Fruit fly (Drosophila melanogaster) whole organism, embryonic: Measurements from ENCODE around the gene ry.

Experiments used
- Adf1 ChIP-seq: fragments of 200-800 bp; sonication (Bioruptor generic); IDR thresholded peaks from 2 replicates; pipeline ENCODE4 v1.3.6; 2022; ENCODE audit warnings: missing biosample characterization, missing genetic modification characterization
- BEAF-32 ChIP-seq: fragments of 200-800 bp; sonication (Bioruptor generic); optimal IDR thresholded peaks from 3 replicates; lab custom pipeline; 2017; ENCODE audit warnings: missing biosample characterization, missing genetic modification characterization, mild to moderate bottlenecking, moderate library complexity, missing genetic modification reagents
- BtbVII ChIP-seq: fragments of 200-800 bp; sonication (Bioruptor generic); optimal IDR thresholded peaks from 3 replicates; lab custom pipeline; 2017; ENCODE audit warnings: missing biosample characterization, mild to moderate bottlenecking, missing genetic modification characterization
- C15 ChIP-seq: fragments of 200-800 bp; sonication (Bioruptor generic); IDR thresholded peaks from 3 replicates; pipeline ENCODE4 v1.3.6; 2022; ENCODE audit warnings: missing biosample characterization, missing genetic modification characterization
- CG10543 ChIP-seq: fragments of 200-800 bp; sonication (Bioruptor generic); optimal IDR thresholded peaks from 3 replicates; lab custom pipeline; 2017; ENCODE audit warnings: missing biosample characterization, mild to moderate bottlenecking, missing genetic modification characterization, moderate library complexity
- CG14441 ChIP-seq: fragments of 200-800 bp; sonication (Bioruptor generic); IDR thresholded peaks from 2 replicates; pipeline ENCODE4 v1.3.6; 2022; ENCODE audit warnings: missing biosample characterization, missing genetic modification characterization
- CG1792 ChIP-seq: fragments of 200-800 bp; sonication (Bioruptor generic); optimal IDR thresholded peaks from 2 replicates; lab custom pipeline; 2016; ENCODE audit warnings: missing biosample characterization, missing genetic modification characterization
- CG18476 ChIP-seq: fragments of 200-800 bp; sonication (Bioruptor generic); optimal IDR thresholded peaks from 2 replicates; lab custom pipeline; 2016; ENCODE audit warnings: missing biosample characterization, mild to moderate bottlenecking, missing genetic modification characterization
- CG2712 ChIP-seq: fragments of 200-800 bp; optimal IDR thresholded peaks from 3 replicates; lab custom pipeline; 2019; ENCODE audit warnings: missing biosample characterization, mild to moderate bottlenecking, missing genetic modification characterization, moderate library complexity
- CG31224 ChIP-seq: fragments of 200-800 bp; sonication (Bioruptor generic); IDR thresholded peaks from 2 replicates; pipeline ENCODE4 v1.3.6; 2022; ENCODE audit warnings: missing biosample characterization, missing genetic modification characterization
- CG32772 ChIP-seq: fragments of 200-800 bp; sonication (Bioruptor generic); IDR thresholded peaks from 2 replicates; pipeline ENCODE4 v1.3.6; 2022; ENCODE audit warnings: missing biosample characterization, missing genetic modification characterization
- CG34376 ChIP-seq: fragments of 200-800 bp; sonication (Bioruptor generic); optimal IDR thresholded peaks from 2 replicates; lab custom pipeline; 2018; ENCODE audit warnings: missing biosample characterization, mild to moderate bottlenecking, missing genetic modification characterization
- CG3838 ChIP-seq: fragments of 200-800 bp; sonication (Bioruptor generic); optimal IDR thresholded peaks from 3 replicates; lab custom pipeline; 2016; ENCODE audit warnings: missing biosample characterization, missing genetic modification characterization
- CG4328 ChIP-seq: fragments of 200-800 bp; sonication (Bioruptor generic); optimal IDR thresholded peaks from 3 replicates; lab custom pipeline; 2017; ENCODE audit warnings: missing biosample characterization, missing genetic modification reagents, missing genetic modification characterization
- CG4730 ChIP-seq: fragments of 200-800 bp; sonication (Bioruptor generic); IDR thresholded peaks from 2 replicates; pipeline ENCODE4 v1.3.6; 2022; ENCODE audit warnings: missing biosample characterization, missing genetic modification characterization
- CG6175 ChIP-seq: fragments of 200-800 bp; sonication (Bioruptor generic); IDR thresholded peaks from 3 replicates; pipeline ENCODE4 v1.3.6; 2022; ENCODE audit warnings: missing biosample characterization, missing genetic modification characterization
- CG6654 ChIP-seq: fragments of 200-800 bp; sonication (Bioruptor generic); optimal IDR thresholded peaks from 2 replicates; lab custom pipeline; 2017; ENCODE audit warnings: missing biosample characterization, mild to moderate bottlenecking, missing genetic modification characterization
- CG7987 ChIP-seq: fragments of 200-800 bp; sonication (Bioruptor generic); optimal IDR thresholded peaks from 2 replicates; lab custom pipeline; 2018; ENCODE audit warnings: missing biosample characterization, mild to moderate bottlenecking, missing genetic modification characterization, moderate library complexity
- CG9932 ChIP-seq: fragments of 200-800 bp; sonication (Bioruptor generic); IDR thresholded peaks from 2 replicates; pipeline ENCODE4 v1.3.6; 2022; ENCODE audit warnings: missing biosample characterization, missing genetic modification characterization
- Dbx ChIP-seq: fragments of 200-800 bp; sonication (Bioruptor generic); IDR thresholded peaks from 3 replicates; pipeline ENCODE4 v1.3.6; 2022; ENCODE audit warnings: missing biosample characterization, missing genetic modification characterization
- Drgx ChIP-seq: fragments of 200-800 bp; sonication (Bioruptor generic); IDR thresholded peaks from 2 replicates; pipeline ENCODE4 v1.3.6; 2022; ENCODE audit warnings: missing biosample characterization, missing genetic modification characterization
- Eip74EF ChIP-seq, 2 experiments: fragments of 200-800 bp in 1 of 2; fragments of >200 bp in 1 of 2; sonication (Bioruptor generic) in 1 of 2; optimal IDR thresholded peaks; 2 replicates each; lab custom pipeline; 2017 to 2019; ENCODE audit warnings: missing biosample characterization in 2 of 2, missing genetic modification characterization in 2 of 2, mild to moderate bottlenecking in 1 of 2, moderate library complexity in 1 of 2
- GATAe ChIP-seq: fragments of 200-800 bp; sonication (Bioruptor generic); conservative IDR thresholded peaks from 2 replicates; pipeline ENCODE4 v1.3.6; 2022; ENCODE audit warnings: missing biosample characterization, missing genetic modification characterization
- HLH3B ChIP-seq: fragments of 200-800 bp; sonication (Bioruptor generic); IDR thresholded peaks from 2 replicates; pipeline ENCODE4 v1.3.6; 2022; ENCODE audit warnings: missing biosample characterization, missing genetic modification characterization
- HLH4C ChIP-seq: fragments of 200-800 bp; sonication (Bioruptor generic); IDR thresholded peaks from 3 replicates; pipeline ENCODE4 v1.3.6; 2022; ENCODE audit warnings: missing biosample characterization, missing genetic modification characterization; ENCODE audit not compliant: partially characterized antibody
- Hand ChIP-seq: fragments of 200-800 bp; sonication (Bioruptor generic); optimal IDR thresholded peaks from 2 replicates; lab custom pipeline; 2017; ENCODE audit warnings: mild to moderate bottlenecking, missing biosample characterization, missing genetic modification reagents, missing genetic modification characterization
- HmgZ ChIP-seq: fragments of 200-800 bp; sonication (Bioruptor generic); optimal IDR thresholded peaks from 2 replicates; lab custom pipeline; 2018; ENCODE audit warnings: missing biosample characterization, mild to moderate bottlenecking, missing genetic modification characterization
- NFAT ChIP-seq: fragments of 200-800 bp; sonication (Bioruptor generic); IDR thresholded peaks from 2 replicates; pipeline ENCODE4 v1.3.6; 2022; ENCODE audit warnings: missing biosample characterization, missing genetic modification characterization
- Pdp1 ChIP-seq, 2 experiments: fragments of 200-800 bp; sonication (Bioruptor generic); optimal IDR thresholded peaks; 3 replicates each; lab custom pipeline; 2016; ENCODE audit warnings: missing biosample characterization in 2 of 2, missing genetic modification characterization in 2 of 2, mild to moderate bottlenecking in 1 of 2, moderate library complexity in 1 of 2
- cg ChIP-seq: fragments of 200-800 bp; sonication (Bioruptor generic); optimal IDR thresholded peaks from 3 replicates; lab custom pipeline; 2019; ENCODE audit warnings: missing biosample characterization, mild to moderate bottlenecking, missing genetic modification characterization, moderate library complexity
- chinmo ChIP-seq: fragments of 200-800 bp; sonication (Bioruptor generic); IDR thresholded peaks from 4 replicates; pipeline ENCODE4 v1.3.6; 2022; ENCODE audit warnings: missing biosample characterization, missing genetic modification characterization; ENCODE audit not compliant: partially characterized antibody
- crol ChIP-seq: fragments of 200-800 bp; sonication (Bioruptor generic); IDR thresholded peaks from 2 replicates; pipeline ENCODE4 v1.3.6; 2022; ENCODE audit warnings: missing biosample characterization, missing genetic modification characterization
- cwo ChIP-seq: fragments of 200-800 bp; sonication (Bioruptor generic); optimal IDR thresholded peaks from 3 replicates; lab custom pipeline; 2017; ENCODE audit warnings: missing biosample characterization, missing genetic modification characterization, mild to moderate bottlenecking, moderate library complexity, missing genetic modification reagents
- gro ChIP-seq: fragments of 200-800 bp; sonication (Bioruptor generic); optimal IDR thresholded peaks from 2 replicates; lab custom pipeline; 2016; ENCODE audit warnings: missing biosample characterization, missing genetic modification characterization
- gt ChIP-seq: fragments of 200-800 bp; sonication (Bioruptor generic); IDR thresholded peaks from 2 replicates; pipeline ENCODE4 v1.3.6; 2022; ENCODE audit warnings: missing biosample characterization, missing genetic modification characterization
- hkb ChIP-seq, 2 experiments: fragments of 200-800 bp in 1 of 2; fragments of >200 bp in 1 of 2; sonication (Bioruptor generic) in 1 of 2; IDR thresholded peaks in 1 of 2; optimal IDR thresholded peaks in 1 of 2; 2 replicates each; pipeline versions ENCODE4 v1.3.6 to Lab custom; 2017 to 2022; ENCODE audit warnings: missing biosample characterization in 1 of 2, missing genetic modification characterization in 1 of 2
- lab ChIP-seq: fragments of 200-800 bp; sonication (Bioruptor generic); optimal IDR thresholded peaks from 3 replicates; lab custom pipeline; 2017; ENCODE audit warnings: missing biosample characterization, missing genetic modification characterization, mild to moderate bottlenecking, moderate library complexity, missing genetic modification reagents
- nau ChIP-seq: fragments of 200-800 bp; sonication (Bioruptor generic); optimal IDR thresholded peaks from 3 replicates; lab custom pipeline; 2017; ENCODE audit warnings: missing biosample characterization, mild to moderate bottlenecking, missing genetic modification characterization, missing genetic modification reagents
- rib ChIP-seq: fragments of 200-800 bp; sonication (Bioruptor generic); IDR thresholded peaks from 2 replicates; pipeline ENCODE4 v1.3.6; 2022; ENCODE audit warnings: missing biosample characterization, missing genetic modification characterization
- run ChIP-seq: fragments of 200-800 bp; sonication (Bioruptor generic); optimal IDR thresholded peaks from 3 replicates; lab custom pipeline; 2018; ENCODE audit warnings: missing biosample characterization, mild to moderate bottlenecking, missing genetic modification characterization
- scrt ChIP-seq: fragments of 200-800 bp; sonication (Bioruptor generic); optimal IDR thresholded peaks from 2 replicates; lab custom pipeline; 2018; ENCODE audit warnings: missing biosample characterization, mild to moderate bottlenecking, missing genetic modification characterization, moderate library complexity
- sug ChIP-seq: fragments of 200-800 bp; optimal IDR thresholded peaks from 2 replicates; lab custom pipeline; 2019; ENCODE audit warnings: missing biosample characterization, mild to moderate bottlenecking, missing genetic modification characterization, moderate library complexity

Gene ry

DNA sequence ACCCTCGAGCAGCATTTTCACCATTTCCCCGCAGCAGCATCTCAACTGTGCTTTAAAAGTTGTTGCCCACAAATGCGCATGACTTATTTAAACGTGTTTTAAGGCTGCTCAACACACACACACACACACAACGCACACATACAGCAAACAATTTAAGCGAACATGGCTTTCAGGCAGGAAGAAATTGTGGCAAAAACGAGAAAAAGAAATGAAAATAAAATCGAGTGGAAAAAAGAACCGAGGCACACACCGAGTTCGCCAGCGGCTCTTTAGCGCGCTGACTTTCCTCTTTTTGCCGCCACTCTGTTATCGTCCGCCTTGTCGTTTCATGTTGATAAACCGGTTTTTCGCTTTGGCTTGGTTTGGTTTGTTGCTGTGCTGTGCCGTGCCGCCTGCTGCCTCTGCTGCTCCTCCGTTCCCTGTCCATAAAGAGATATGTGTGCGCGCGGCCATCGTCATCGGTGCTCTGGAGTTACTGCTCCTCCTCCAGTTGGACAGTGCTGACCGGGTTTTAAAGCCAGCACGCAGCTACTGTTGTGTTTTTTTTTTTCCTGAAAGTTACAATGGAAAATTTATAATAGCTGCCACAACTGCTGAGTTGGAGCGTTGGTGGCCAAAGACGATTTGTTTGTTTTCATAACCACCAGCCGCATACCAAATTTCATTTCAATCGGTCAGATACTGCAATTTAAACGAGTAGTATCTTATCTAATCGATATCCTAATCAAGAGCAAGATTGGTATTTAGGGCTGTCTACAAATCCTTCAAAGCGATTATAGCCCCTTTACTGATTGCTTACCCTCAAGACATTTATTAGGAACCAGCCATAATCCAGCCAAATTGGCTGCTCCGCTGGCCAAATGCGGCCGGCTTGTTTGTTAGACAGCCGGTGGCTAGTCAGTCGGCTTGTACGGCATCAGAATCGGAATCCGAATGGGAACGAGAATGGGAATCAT, 16.2 kb upstream of the ry start (continued):
- TF ChIP-seq BtbVII (no peak), CG2712 (tag; lab: Kevin White, UChicago) (peak; percentile 18), CG3838 (GFP tag; lab: Kevin White, UChicago) (peak; percentile 3), CG14441 (GFP tag; lab: Robert Waterston, UW) (no peak)
- TF ChIP-seq, all 482 proteins: peak for 89

dm6 chr3R:13017623-13018036, 14.7 kb upstream of the ry start:
- TF ChIP-seq Pdp1 (GFP tag; optimal IDR thresholded peaks at IDR 0.05; lab: Kevin White, UChicago): peak in 1 of 2 experiments; percentile 65
- no peak for TF ChIP-seq CG6654 (GFP tag; lab: Kevin White, UChicago)
- peak; percentile 73; the same call in 1 of the 2 replicates for TF ChIP-seq NFAT (GFP tag; lab: Robert Waterston, UW)
- no peak for TF ChIP-seq CG4328 (GFP tag; lab: Kevin White, UChicago)
- peak; percentile 92 for TF ChIP-seq chinmo
- peak; percentile 78 for TF ChIP-seq crol (GFP tag; lab: Robert Waterston, UW)
- TF ChIP-seq CG32772 (GFP tag; lab: Robert Waterston, UW): peak; percentile 39; the same call in 1 of the 2 replicates
- TF ChIP-seq lab (GFP tag; lab: Kevin White, UChicago): peak; percentile 35
- TF ChIP-seq Eip74EF (GFP tag; optimal IDR thresholded peaks at IDR 0.05; lab: Kevin White, UChicago): no peak
- peak; percentile 23 for TF ChIP-seq sug (tag; lab: Kevin White, UChicago)
- peak; percentile 43 for TF ChIP-seq Drgx (GFP tag; lab: Robert Waterston, UW)
- peak; percentile 9 for TF ChIP-seq cwo (GFP tag; lab: Kevin White, UChicago)
- 0 out of 3 replicates have a peak, but pooled peaks have one; percentile 13 for TF ChIP-seq C15 (GFP tag; lab: Robert Waterston, UW)
- TF ChIP-seq CG9932: peak; percentile 47
- TF ChIP-seq rib (GFP tag; lab: Robert Waterston, UW): peak; percentile 67; the same call in 1 of the 2 replicates
- TF ChIP-seq CG10543 (GFP tag; lab: Kevin White, UChicago): peak; percentile 62
- 0 out of 2 replicates have a peak, but pooled peaks have one; percentile 9 for TF ChIP-seq Adf1 (GFP tag; lab: Robert Waterston, UW)
- TF ChIP-seq gt (GFP tag; lab: Robert Waterston, UW): no peak

DNA sequence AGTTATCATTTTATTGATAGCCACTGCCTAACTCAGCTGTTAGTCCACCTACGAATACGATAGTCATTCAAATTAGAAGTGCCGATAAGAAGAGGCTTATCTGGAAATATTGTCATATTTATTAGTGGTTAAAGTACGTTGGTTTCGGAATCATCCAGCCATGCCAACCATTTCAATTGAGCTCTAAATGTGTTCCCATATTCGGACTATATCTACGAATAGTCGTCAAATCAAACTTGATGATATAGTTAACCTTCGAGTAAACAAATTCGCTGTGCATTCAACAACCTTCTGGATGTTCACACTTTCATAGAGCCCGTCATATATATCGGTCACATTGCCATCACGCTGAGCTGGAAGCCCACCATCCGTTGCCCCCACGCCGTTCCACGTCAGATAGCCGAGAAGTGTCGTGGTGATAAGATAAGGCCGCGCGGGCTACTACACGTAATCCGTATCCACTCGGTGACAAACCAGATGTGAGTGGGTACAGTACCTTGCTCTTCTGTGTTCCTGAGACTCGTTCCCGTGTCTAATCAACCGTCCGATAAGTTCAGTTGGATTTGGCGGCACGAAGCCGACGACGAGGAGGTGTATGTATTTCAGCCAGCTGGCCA, 13.9 kb upstream of the ry start:
- no peak for TF ChIP-seq scrt (GFP tag; lab: Kevin White, UChicago)
- TF ChIP-seq CG18476 (GFP tag; lab: Kevin White, UChicago): no peak
- peak; percentile 94 for TF ChIP-seq sug (tag; lab: Kevin White, UChicago)
- TF ChIP-seq BtbVII: no peak
- peak; percentile 55 for TF ChIP-seq run
- no peak for TF ChIP-seq CG1792 (GFP tag; lab: Kevin White, UChicago)
- TF ChIP-seq cg (GFP tag; lab: Kevin White, UChicago): no peak
- TF ChIP-seq hkb (optimal IDR thresholded peaks at IDR 0.05; lab: Kevin White, UChicago): no peak
- 0 out of 2 replicates have a peak, but pooled peaks have one; percentile 24 for TF ChIP-seq hkb (GFP tag; IDR thresholded peaks at IDR 0.05; lab: Robert Waterston, UW)
- TF ChIP-seq CG7987: peak; percentile 20
- TF ChIP-seq CG31224 (GFP tag; lab: Robert Waterston, UW): no peak
- peak; percentile 1 for TF ChIP-seq Hand (GFP tag; lab: Kevin White, UChicago)
- peak; percentile 1 for TF ChIP-seq gro (GFP tag; lab: Kevin White, UChicago)
- no peak for TF ChIP-seq HLH4C (GFP tag; lab: Robert Waterston, UW)
- TF ChIP-seq crol (GFP tag; lab: Robert Waterston, UW): peak; percentile 21; the same call in 1 of the 2 replicates
- peak; percentile 28 for TF ChIP-seq HmgZ (tag; lab: Kevin White, UChicago)
- peak; percentile 66 for TF ChIP-seq CG34376
- no peak for TF ChIP-seq BEAF-32 (GFP tag; lab: Kevin White, UChicago)
- TF ChIP-seq CG4730 (GFP tag; lab: Robert Waterston, UW): no peak
- TF ChIP-seq nau: no peak
- peak; percentile 77 for TF ChIP-seq GATAe (GFP tag; lab: Robert Waterston, UW)
- TF ChIP-seq CG6175 (GFP tag; lab: Robert Waterston, UW): peak; percentile 67; the same call in 2 of the 3 replicates
- TF ChIP-seq HLH3B (GFP tag; lab: Robert Waterston, UW): no peak
- 0 out of 3 replicates have a peak, but pooled peaks have one; percentile 43 for TF ChIP-seq Dbx (GFP tag; lab: Robert Waterston, UW)
